Fruit fly (Drosophila melanogaster) whole organism, embryonic: ENCODE measurements around the gene CAH6.

Experiments
- Asciz ChIP-seq: fragments of 200-800 bp; sonication (Bioruptor generic); optimal IDR thresholded peaks from 2 replicates; lab custom pipeline; 2017; ENCODE audit warnings: missing biosample characterization, mild to moderate bottlenecking, missing genetic modification characterization, missing genetic modification reagents
- Bdp1 ChIP-seq: fragments of 200-800 bp; sonication (Bioruptor generic); optimal IDR thresholded peaks from 3 replicates; lab custom pipeline; 2016; ENCODE audit warnings: missing biosample characterization, missing genetic modification characterization
- CG11085 ChIP-seq: fragments of 200-800 bp; sonication (Bioruptor generic); IDR thresholded peaks from 2 replicates; pipeline ENCODE4 v1.3.6; 2022; ENCODE audit warnings: missing biosample characterization, missing genetic modification characterization
- CG11247 ChIP-seq: fragments of 200-800 bp; sonication (Bioruptor generic); IDR thresholded peaks from 2 replicates; pipeline ENCODE4 v1.3.6; 2022; ENCODE audit warnings: missing biosample characterization, missing genetic modification characterization
- CG12391 ChIP-seq: fragments of 200-800 bp; sonication (Bioruptor generic); optimal IDR thresholded peaks from 3 replicates; lab custom pipeline; 2018; ENCODE audit warnings: missing biosample characterization, mild to moderate bottlenecking, missing genetic modification characterization, moderate library complexity
- CG13296 ChIP-seq: fragments of 200-800 bp; sonication (Bioruptor generic); optimal IDR thresholded peaks from 3 replicates; lab custom pipeline; 2018; ENCODE audit warnings: missing biosample characterization, mild to moderate bottlenecking, missing genetic modification characterization
- CG13624 ChIP-seq: fragments of 200-800 bp; sonication (Bioruptor generic); optimal IDR thresholded peaks from 2 replicates; lab custom pipeline; 2016; ENCODE audit warnings: missing biosample characterization, missing genetic modification characterization
- CG13775 ChIP-seq: fragments of 200-800 bp; sonication (Bioruptor generic); optimal IDR thresholded peaks from 3 replicates; lab custom pipeline; 2017; ENCODE audit warnings: missing biosample characterization, mild to moderate bottlenecking, missing genetic modification characterization
- CG17612 ChIP-seq: fragments of 200-800 bp; sonication (Bioruptor generic); IDR thresholded peaks from 2 replicates; pipeline ENCODE4 v1.3.6; 2022; ENCODE audit warnings: missing biosample characterization, missing genetic modification characterization
- CG1792 ChIP-seq: fragments of 200-800 bp; sonication (Bioruptor generic); optimal IDR thresholded peaks from 2 replicates; lab custom pipeline; 2016; ENCODE audit warnings: missing biosample characterization, missing genetic modification characterization
- CG2120 ChIP-seq: fragments of 200-800 bp; sonication (Bioruptor generic); optimal IDR thresholded peaks from 3 replicates; lab custom pipeline; 2016; ENCODE audit warnings: missing biosample characterization, missing genetic modification characterization
- CG34224 ChIP-seq: fragments of 200-800 bp; sonication (Bioruptor generic); IDR thresholded peaks from 3 replicates; pipeline ENCODE4 v1.3.6; 2022; ENCODE audit warnings: missing biosample characterization, missing genetic modification characterization; ENCODE audit not compliant: partially characterized antibody
- CG4328 ChIP-seq: fragments of 200-800 bp; sonication (Bioruptor generic); optimal IDR thresholded peaks from 3 replicates; lab custom pipeline; 2017; ENCODE audit warnings: missing biosample characterization, missing genetic modification reagents, missing genetic modification characterization
- CG4617 ChIP-seq: fragments of 200-800 bp; sonication (Bioruptor generic); optimal IDR thresholded peaks from 3 replicates; lab custom pipeline; 2016; ENCODE audit warnings: missing biosample characterization, missing genetic modification characterization, borderline replicate concordance
- CG6654 ChIP-seq: fragments of 200-800 bp; sonication (Bioruptor generic); optimal IDR thresholded peaks from 2 replicates; lab custom pipeline; 2017; ENCODE audit warnings: missing biosample characterization, mild to moderate bottlenecking, missing genetic modification characterization
- CG9727 ChIP-seq: fragments of 200-800 bp; sonication (Bioruptor generic); optimal IDR thresholded peaks from 3 replicates; lab custom pipeline; 2017; ENCODE audit warnings: missing biosample characterization, mild to moderate bottlenecking, missing genetic modification characterization
- CoRest ChIP-seq: fragments of 200-800 bp; sonication (Bioruptor generic); optimal IDR thresholded peaks from 3 replicates; lab custom pipeline; 2018; ENCODE audit warnings: missing biosample characterization, mild to moderate bottlenecking, missing genetic modification characterization, moderate library complexity
- Dad ChIP-seq: fragments of 200-800 bp; sonication (Bioruptor generic); optimal IDR thresholded peaks from 3 replicates; lab custom pipeline; 2016; ENCODE audit warnings: missing biosample characterization, missing genetic modification characterization
- Dek ChIP-seq: fragments of 200-800 bp; sonication (Bioruptor generic); optimal IDR thresholded peaks from 3 replicates; lab custom pipeline; 2019; ENCODE audit warnings: missing biosample characterization, mild to moderate bottlenecking, missing genetic modification characterization, moderate library complexity
- Dip3 ChIP-seq: fragments of 200-800 bp; sonication (Bioruptor generic); optimal IDR thresholded peaks from 3 replicates; lab custom pipeline; 2016; ENCODE audit warnings: missing biosample characterization, missing genetic modification characterization
- Dref ChIP-seq: fragments of 200-800 bp; sonication (Bioruptor generic); IDR thresholded peaks from 2 replicates; pipeline ENCODE4 v1.3.6; 2022; ENCODE audit warnings: missing biosample characterization, missing genetic modification characterization
- ERR ChIP-seq: fragments of 200-800 bp; sonication (Bioruptor generic); optimal IDR thresholded peaks from 2 replicates; lab custom pipeline; 2016; ENCODE audit warnings: missing biosample characterization, missing genetic modification characterization
- Ets65A ChIP-seq: fragments of 200-800 bp; sonication (Bioruptor generic); peaks from one replicate; lab custom pipeline; 2016; ENCODE audit warnings: missing biosample characterization, missing genetic modification characterization
- Fer3 ChIP-seq: fragments of 200-800 bp; sonication (Bioruptor generic); optimal IDR thresholded peaks from 2 replicates; lab custom pipeline; 2018; ENCODE audit warnings: missing biosample characterization, mild to moderate bottlenecking, missing genetic modification characterization, moderate library complexity
- Lhr ChIP-seq: fragments of 200-800 bp; sonication (Bioruptor generic); optimal IDR thresholded peaks from 3 replicates; lab custom pipeline; 2017; ENCODE audit warnings: mild to moderate bottlenecking, missing biosample characterization, missing genetic modification reagents, missing genetic modification characterization
- MBD-R2 ChIP-seq: fragments of 200-800 bp; sonication (Bioruptor generic); IDR thresholded peaks from 2 replicates; pipeline ENCODE4 v1.3.6; 2022; ENCODE audit warnings: missing biosample characterization, missing genetic modification characterization
- NK7.1 ChIP-seq: fragments of 200-800 bp; sonication (Bioruptor generic); optimal IDR thresholded peaks from 3 replicates; lab custom pipeline; 2016; ENCODE audit warnings: missing biosample characterization, missing genetic modification characterization
- Nf-YC ChIP-seq: fragments of 200-800 bp; optimal IDR thresholded peaks from 3 replicates; lab custom pipeline; 2019; ENCODE audit warnings: missing biosample characterization, mild to moderate bottlenecking, missing genetic modification characterization, moderate library complexity
- Oaz ChIP-seq: fragments of 200-800 bp; sonication (Bioruptor generic); IDR thresholded peaks from 2 replicates; pipeline ENCODE4 v1.3.6; 2022; ENCODE audit warnings: missing biosample characterization, missing genetic modification characterization
- Ptx1 ChIP-seq: fragments of 200-800 bp; sonication (Bioruptor generic); IDR thresholded peaks from 2 replicates; pipeline ENCODE4 v1.3.6; 2022; ENCODE audit warnings: missing biosample characterization, missing genetic modification characterization
- Ssrp ChIP-seq: fragments of 200-800 bp; sonication (Bioruptor generic); optimal IDR thresholded peaks from 2 replicates; lab custom pipeline; 2018; ENCODE audit warnings: missing biosample characterization, mild to moderate bottlenecking, missing genetic modification characterization, moderate library complexity
- Stat92E ChIP-seq, 3 experiments: fragments of >200 bp in 2 of 3; fragments of 200-800 bp in 1 of 3; sonication (Bioruptor generic) in 1 of 3; optimal IDR thresholded peaks; 2 replicates each; lab custom pipeline; 2017 to 2019; ENCODE audit warnings: missing biosample characterization in 3 of 3, missing genetic modification characterization in 3 of 3, mild to moderate bottlenecking in 1 of 3, moderate library complexity in 1 of 3
- Vsx1 ChIP-seq: fragments of 200-800 bp; sonication (Bioruptor generic); optimal IDR thresholded peaks from 2 replicates; lab custom pipeline; 2017; ENCODE audit warnings: missing biosample characterization, mild to moderate bottlenecking, missing genetic modification characterization, missing genetic modification reagents
- Xrp1 ChIP-seq: fragments of 200-800 bp; sonication (Bioruptor generic); IDR thresholded peaks from 2 replicates; pipeline ENCODE4 v1.3.6; 2022; ENCODE audit warnings: missing biosample characterization, missing genetic modification characterization
- cg ChIP-seq: fragments of 200-800 bp; sonication (Bioruptor generic); optimal IDR thresholded peaks from 3 replicates; lab custom pipeline; 2019; ENCODE audit warnings: missing biosample characterization, mild to moderate bottlenecking, missing genetic modification characterization, moderate library complexity
- da ChIP-seq: fragments of 200-800 bp; sonication (Bioruptor generic); optimal IDR thresholded peaks from 2 replicates; lab custom pipeline; 2016; ENCODE audit warnings: missing biosample characterization, missing genetic modification characterization
- fd102C ChIP-seq: fragments of 200-800 bp; sonication (Bioruptor generic); optimal IDR thresholded peaks from 2 replicates; lab custom pipeline; 2018; ENCODE audit warnings: missing biosample characterization, mild to moderate bottlenecking, missing genetic modification characterization, moderate library complexity
- gem ChIP-seq: fragments of 200-800 bp; sonication (Bioruptor generic); optimal IDR thresholded peaks from 2 replicates; lab custom pipeline; 2019; ENCODE audit warnings: missing biosample characterization, mild to moderate bottlenecking, missing genetic modification characterization, moderate library complexity
- hb ChIP-seq: fragments of 200-800 bp; sonication (Bioruptor generic); IDR thresholded peaks from 3 replicates; pipeline ENCODE4 v1.3.6; 2022; ENCODE audit warnings: missing biosample characterization, missing genetic modification characterization; ENCODE audit not compliant: partially characterized antibody
- nau ChIP-seq: fragments of 200-800 bp; sonication (Bioruptor generic); optimal IDR thresholded peaks from 3 replicates; lab custom pipeline; 2017; ENCODE audit warnings: missing biosample characterization, mild to moderate bottlenecking, missing genetic modification characterization, missing genetic modification reagents
- org-1 ChIP-seq: fragments of 200-800 bp; sonication (Bioruptor generic); optimal IDR thresholded peaks from 2 replicates; lab custom pipeline; 2017; ENCODE audit warnings: missing biosample characterization, missing genetic modification characterization
- pho ChIP-seq: fragments of 200-800 bp; sonication (Bioruptor generic); optimal IDR thresholded peaks from 2 replicates; lab custom pipeline; 2016; ENCODE audit warnings: missing biosample characterization, missing genetic modification characterization
- sc ChIP-seq, 3 experiments: fragments of >200 bp in 2 of 3; fragments of 200-800 bp in 1 of 3; sonication (Bioruptor generic) in 1 of 3; optimal IDR thresholded peaks; 2 replicates in 2 of 3; 3 replicates in 1 of 3; lab custom pipeline; 2017; ENCODE audit warnings: mild to moderate bottlenecking in 1 of 3, missing biosample characterization in 1 of 3, missing genetic modification characterization in 1 of 3, missing genetic modification reagents in 1 of 3
- shn ChIP-seq: fragments of 200-800 bp; sonication (Bioruptor generic); optimal IDR thresholded peaks from 3 replicates; lab custom pipeline; 2016; ENCODE audit warnings: missing biosample characterization, missing genetic modification characterization
- slbo ChIP-seq: fragments of 200-800 bp; sonication (Bioruptor generic); IDR thresholded peaks from 2 replicates; pipeline ENCODE4 v1.3.6; 2022; ENCODE audit warnings: missing biosample characterization, missing genetic modification characterization
- sr ChIP-seq: fragments of 200-800 bp; sonication (Bioruptor generic); IDR thresholded peaks from 3 replicates; pipeline ENCODE4 v1.3.6; 2022; ENCODE audit warnings: missing biosample characterization, missing genetic modification characterization
- tin ChIP-seq: fragments of 200-800 bp; sonication (Bioruptor generic); optimal IDR thresholded peaks from 3 replicates; lab custom pipeline; 2016; ENCODE audit warnings: missing biosample characterization, missing genetic modification characterization
- tup ChIP-seq: fragments of 200-800 bp; sonication (Bioruptor generic); optimal IDR thresholded peaks from 2 replicates; lab custom pipeline; 2016; ENCODE audit warnings: missing biosample characterization, mild to moderate bottlenecking, missing genetic modification characterization, moderate library complexity
- zf30C ChIP-seq: fragments of 200-800 bp; sonication (Bioruptor generic); optimal IDR thresholded peaks from 3 replicates; lab custom pipeline; 2018; ENCODE audit warnings: missing biosample characterization, mild to moderate bottlenecking, missing genetic modification characterization

The CAH6 gene

dm6 chr3R:31222125-31222889 lies 35.1 kb upstream of the CAH6 start (continued):
- TF ChIP-seq Xrp1 (GFP tag; lab: Robert Waterston, UW) (no peak), tin (GFP tag; lab: Kevin White, UChicago) (peak; percentile 73), CG17612 (no peak), gem (peak; percentile 93), Ssrp (tag; lab: Kevin White, UChicago) (peak; percentile 82), Nf-YC (tag; lab: Kevin White, UChicago) (peak; percentile 72), MBD-R2 (GFP tag; lab: Robert Waterston, UW) (no peak), CoRest (tag; lab: Kevin White, UChicago) (peak; percentile 92), da (GFP tag; lab: Kevin White, UChicago) (peak; percentile 41), Stat92E (GFP tag; optimal IDR thresholded peaks at IDR 0.05; lab: Kevin White, UChicago) (no peak), Dad (GFP tag; lab: Kevin White, UChicago) (peak; percentile 72), CG13624 (peak; percentile 89), sc (optimal IDR thresholded peaks at IDR 0.05; lab: Kevin White, UChicago) (no peak), sc (GFP tag; optimal IDR thresholded peaks at IDR 0.05; lab: Kevin White, UChicago) (peak; percentile 78), CG2120 (peak; percentile 92), CG13296 (GFP tag; lab: Kevin White, UChicago) (peak; percentile 78), NK7.1 (GFP tag; lab: Kevin White, UChicago) (peak; percentile 74), Fer3 (tag; lab: Kevin White, UChicago) (peak; percentile 85), CG6654 (GFP tag; lab: Kevin White, UChicago) (peak; percentile 28), tup (GFP tag; lab: Kevin White, UChicago) (peak; percentile 50), Oaz (GFP tag; lab: Robert Waterston, UW) (no peak), sr (GFP tag; lab: Robert Waterston, UW) (no peak), cg (GFP tag; lab: Kevin White, UChicago) (peak; percentile 56), CG4617 (GFP tag; lab: Kevin White, UChicago) (peak; percentile 52), CG1792 (peak; percentile 65), nau (GFP tag; lab: Kevin White, UChicago) (peak; percentile 77), Dref (no peak), CG13775 (GFP tag; lab: Kevin White, UChicago) (peak; percentile 83), Ptx1 (GFP tag; lab: Robert Waterston, UW) (no peak), slbo (GFP tag; lab: Robert Waterston, UW) (no peak), Asciz (GFP tag; lab: Kevin White, UChicago) (peak; percentile 74), pho (GFP tag; lab: Kevin White, UChicago) (peak; percentile 84), Dip3 (GFP tag; lab: Kevin White, UChicago) (peak; percentile 74), zf30C (GFP tag; lab: Kevin White, UChicago) (peak; percentile 98), Dek (tag; lab: Kevin White, UChicago) (peak; percentile 85), Bdp1 (peak; percentile 69), Ets65A (GFP tag; lab: Kevin White, UChicago) (peak; percentile 98), org-1 (GFP tag; lab: Kevin White, UChicago) (peak; percentile 90), hb (GFP tag; lab: Robert Waterston, UW) (no peak), CG34224 (GFP tag; lab: Robert Waterston, UW) (no peak), CG11085 (no peak), Vsx1 (GFP tag; lab: Kevin White, UChicago) (peak; percentile 52), CG11247 (no peak), Lhr (GFP tag; lab: Kevin White, UChicago) (peak; percentile 54), CG12391 (tag; lab: Kevin White, UChicago) (peak; percentile 89), shn (GFP tag; lab: Kevin White, UChicago) (peak; percentile 85), ERR (GFP tag; lab: Kevin White, UChicago) (peak; percentile 75), fd102C (GFP tag; lab: Kevin White, UChicago) (peak; percentile 32), CG9727 (GFP tag; lab: Kevin White, UChicago) (peak; percentile 90), CG4328 (GFP tag; lab: Kevin White, UChicago) (peak; percentile 34)
